Worm (Caenorhabditis elegans) whole organism, dauer: ENCODE measurements around the gene W06D11.1.

Experiments used
- unc-62 ChIP-seq: sonication (generic microtip); optimal IDR thresholded peaks from 2 replicates; lab custom pipeline; 2017; ENCODE audit warnings: missing biosample characterization, missing genetic modification reagents, missing genetic modification characterization

The W06D11.1 gene

DNA sequence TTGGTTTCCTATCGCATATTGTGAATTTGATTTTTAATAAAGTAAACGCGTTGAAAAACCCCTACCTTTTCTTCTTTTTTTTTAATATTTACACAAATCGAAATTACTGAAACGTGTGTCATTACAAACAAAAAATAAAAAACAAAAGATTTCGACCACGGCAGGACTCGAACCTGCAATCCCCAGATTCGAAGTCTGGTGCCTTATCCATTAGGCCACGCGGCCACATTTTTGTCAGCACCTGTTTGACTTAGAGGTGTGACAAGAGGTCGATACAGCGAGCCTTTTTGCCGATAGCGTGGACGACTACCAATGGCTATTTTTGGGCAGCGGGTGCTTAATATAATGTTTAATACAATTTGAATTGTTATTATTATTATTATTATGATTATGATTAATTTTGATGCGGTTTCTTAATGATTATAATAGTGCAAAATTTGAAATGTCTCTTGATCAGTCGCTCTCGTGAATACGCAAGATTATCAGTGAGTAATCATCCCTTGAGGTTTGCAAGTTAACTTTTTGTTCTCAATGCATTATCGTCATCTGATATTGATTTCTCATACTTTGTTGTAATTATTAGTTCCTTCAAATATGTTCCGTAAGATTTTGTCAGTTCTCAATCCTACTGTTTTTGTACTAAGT, 43.6 kb downstream of the W06D11.1 start, which contains the start of gene srd-44:
srd-44 (plus strand) TSS at position 595 of the 645 bp plus-strand sequence.
- TF ChIP-seq unc-62 (GFP tag; lab: Kevin White, UChicago), result no peak

- TF ChIP-seq unc-62 (GFP tag; lab: Kevin White, UChicago), result no peak
These were observed 47.0 kb downstream of the W06D11.1 start, which contains the start of gene zig-2 for ce11 chrX:12341338-12341737. Gene zig-2, minus strand, starts transcription at chrX:12341438.

ce11 chrX:12343279-12343678, 48.9 kb downstream of the W06D11.1 start, which contains the start of the genes nspc-9 and nspc-10:
Gene nspc-9, minus strand, starts transcription at chrX:12343379.
Gene nspc-10, plus strand, starts transcription at chrX:12343609.
- no peak for TF ChIP-seq unc-62 (GFP tag; lab: Kevin White, UChicago)
